Worm (Caenorhabditis elegans) whole organism, early embryonic: Measurements from ENCODE around the gene Y50D4A.5.

ENCODE experiments used
- F13C5.2 ChIP-seq: sonication (generic microtip); optimal IDR thresholded peaks from 2 replicates; lab custom pipeline; 2017; ENCODE audit warnings: mild to moderate bottlenecking, missing genetic modification characterization, inconsistent platforms, missing compliant biosample characterization
- ama-1 ChIP-seq: fragments of 150-350 bp; optimal IDR thresholded peaks from 2 replicates; lab custom pipeline; 2014
- ceh-36 ChIP-seq: sonication (generic microtip); optimal IDR thresholded peaks from 2 replicates; lab custom pipeline; 2016; ENCODE audit warnings: missing genetic modification characterization, inconsistent platforms, missing compliant biosample characterization
- ets-7 ChIP-seq: sonication (generic microtip); optimal IDR thresholded peaks from 2 replicates; lab custom pipeline; 2016; ENCODE audit warnings: missing genotype, missing genetic modification characterization, missing compliant biosample characterization
- flt-1 ChIP-seq: fragments of 200-800 bp; sonication (Bioruptor generic); IDR thresholded peaks from 2 replicates; pipeline ENCODE4 v1.3.6; 2022; ENCODE audit warnings: missing genetic modification characterization, missing compliant biosample characterization
- hmbx-1 ChIP-seq: sonication (generic microtip); optimal IDR thresholded peaks from 2 replicates; lab custom pipeline; 2016; ENCODE audit warnings: mild to moderate bottlenecking, missing genetic modification characterization, missing compliant biosample characterization
- hmg-4 ChIP-seq: fragments of 200-800 bp; sonication (Bioruptor generic); optimal IDR thresholded peaks from 2 replicates; lab custom pipeline; 2018; ENCODE audit warnings: mild to moderate bottlenecking, missing genetic modification characterization, missing compliant biosample characterization
- hnd-1 ChIP-seq: sonication (generic microtip); optimal IDR thresholded peaks from 2 replicates; lab custom pipeline; 2016; ENCODE audit warnings: missing genetic modification characterization, missing compliant biosample characterization
- pes-1 ChIP-seq: fragments of 200-800 bp; sonication (Bioruptor generic); IDR thresholded peaks from 2 replicates; pipeline ENCODE4 v1.3.6; 2022; ENCODE audit warnings: missing genetic modification reagents, missing genetic modification characterization, missing compliant biosample characterization
- tbx-11 ChIP-seq: fragments of 200-800 bp; sonication (Bioruptor generic); IDR thresholded peaks from 2 replicates; pipeline ENCODE4 v1.3.6; 2022; ENCODE audit warnings: missing genetic modification characterization, missing compliant biosample characterization

DNA sequence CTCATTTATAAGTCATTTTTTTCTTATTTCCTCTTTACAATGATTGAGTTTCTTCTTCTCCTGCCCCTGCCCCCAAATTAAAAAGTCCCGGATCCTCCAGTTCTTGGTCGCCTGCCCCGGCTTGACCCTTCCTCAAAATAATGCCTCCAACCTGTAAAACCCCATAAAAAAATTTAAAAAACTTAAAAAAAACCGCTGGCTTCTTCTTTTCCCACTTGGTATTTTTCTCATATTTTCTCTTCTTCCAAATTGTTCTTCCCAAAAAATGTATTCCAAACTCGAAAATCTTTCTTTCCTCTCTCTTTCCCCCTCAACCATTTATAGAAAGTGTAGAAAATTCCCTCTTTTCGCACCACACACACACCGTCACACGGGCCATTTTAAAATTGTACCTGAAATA lies 49.7 kb upstream of the Y50D4A.5 start:
- no peak for TF ChIP-seq F13C5.2 (tag; lab: Kevin White, UChicago)
- no peak for TF ChIP-seq flt-1 (GFP tag; lab: Robert Waterston, UW)
- TF ChIP-seq ama-1 = no peak
- no peak for TF ChIP-seq ets-7 (tag; lab: Kevin White, UChicago)
- no peak for TF ChIP-seq hnd-1 (tag; lab: Kevin White, UChicago)
- TF ChIP-seq tbx-11 (GFP tag; lab: Robert Waterston, UW) = no peak
- TF ChIP-seq pes-1 = no peak
- TF ChIP-seq ceh-36 (tag; lab: Kevin White, UChicago) = no peak
- no peak for TF ChIP-seq hmbx-1
- TF ChIP-seq hmg-4 (GFP tag; lab: Kevin White, UChicago) = no peak
